Worm (Caenorhabditis elegans): Measurements from ENCODE around the gene acr-14.

- no peak for TF ChIP-seq ZK546.5 (tag; optimal IDR thresholded peaks at IDR 0.05)
- no peak for TF ChIP-seq zag-1 (tag; optimal IDR thresholded peaks at IDR 0.05)
- TF ChIP-seq nhr-48 (tag; optimal IDR thresholded peaks at IDR 0.05) = no peak
- TF ChIP-seq ces-1 (GFP tag; optimal IDR thresholded peaks at IDR 0.05) = no peak
- no peak for TF ChIP-seq nhr-11 (tag; optimal IDR thresholded peaks at IDR 0.05)
- no peak for TF ChIP-seq unc-62 (GFP tag; optimal IDR thresholded peaks at IDR 0.05 in 1 of 2)
- TF ChIP-seq unc-62 (tag; optimal IDR thresholded peaks at IDR 0.05) = no peak
- no peak for TF ChIP-seq snpc-4 (tag; optimal IDR thresholded peaks at IDR 0.05)
Measured at ce11 chrII:8156845-8157373, 20.1 kb downstream of the acr-14 start, which contains the start of the genes tub-1 and tmem-138.

Measured in whole organism, L4 larva.